Fruit fly (Drosophila melanogaster) S2 (cell line): ENCODE data around the gene Trpml.
"Not testable (repeated sequence)": the region's sequence is repeated elsewhere in the genome, so short reads cannot be mapped to it uniquely, and the experiment has no call there.

ENCODE experiments used
- CG8478 ChIP-seq: fragments of >200 bp; optimal IDR thresholded peaks from 2 replicates; lab custom pipeline; 2018
- CTCF ChIP-seq, 2 experiments: fragments of >200 bp; optimal IDR thresholded peaks; 2 replicates each; lab custom pipeline; 2018

Gene Trpml

dm6 chr3L:19718228-19718627, at the start of gene Trpml:
TSS of gene Trpml (minus strand) at chr3L:19718328.
- not testable (repeated sequence) for TF ChIP-seq CG8478 (lab: Kevin White, UChicago); CTCF (optimal IDR thresholded peaks at IDR 0.05; lab: Kevin White, UChicago)

- not testable (repeated sequence) for TF ChIP-seq CTCF (optimal IDR thresholded peaks at IDR 0.05; lab: Kevin White, UChicago); CG8478 (lab: Kevin White, UChicago)
These were observed 42.0 kb upstream of the Trpml start, which contains the start of gene Vtld for dm6 chr3L:19760109-19760508. TSS of gene Vtld (plus strand) at chr3L:19760409.

DNA sequence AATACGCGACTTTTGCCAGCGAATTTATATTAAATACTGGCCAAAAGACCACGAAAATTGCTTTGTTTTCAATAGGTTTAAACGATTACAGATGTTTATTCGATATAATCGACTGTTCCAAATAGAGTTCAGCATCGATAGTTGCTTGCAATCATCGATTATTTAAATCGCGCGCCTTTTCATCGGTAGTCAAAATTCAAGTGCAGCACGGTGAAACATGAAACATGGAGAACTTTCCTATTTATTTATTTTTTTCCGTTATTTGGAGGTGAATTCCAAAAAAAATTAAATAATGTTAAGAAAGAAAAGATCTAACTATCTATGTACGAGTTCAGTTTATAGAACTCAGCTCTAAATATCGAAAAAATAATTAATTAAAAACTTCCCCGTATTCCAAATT, 31.5 kb upstream of the Trpml start, which contains the start of gene CG42638:
Gene CG42638 (minus strand): TSS at position 101 of the 400 bp plus-strand sequence.
- not testable (repeated sequence) for TF ChIP-seq CG8478 (lab: Kevin White, UChicago); CTCF (optimal IDR thresholded peaks at IDR 0.05; lab: Kevin White, UChicago)

- not testable (repeated sequence) for TF ChIP-seq CG8478 (lab: Kevin White, UChicago); CTCF (optimal IDR thresholded peaks at IDR 0.05; lab: Kevin White, UChicago)
These were observed 10.6 kb upstream of the Trpml start, which contains the start of gene CG42529 for dm6 chr3L:19728694-19729093. TSS of gene CG42529 (plus strand) at chr3L:19728994.

DNA sequence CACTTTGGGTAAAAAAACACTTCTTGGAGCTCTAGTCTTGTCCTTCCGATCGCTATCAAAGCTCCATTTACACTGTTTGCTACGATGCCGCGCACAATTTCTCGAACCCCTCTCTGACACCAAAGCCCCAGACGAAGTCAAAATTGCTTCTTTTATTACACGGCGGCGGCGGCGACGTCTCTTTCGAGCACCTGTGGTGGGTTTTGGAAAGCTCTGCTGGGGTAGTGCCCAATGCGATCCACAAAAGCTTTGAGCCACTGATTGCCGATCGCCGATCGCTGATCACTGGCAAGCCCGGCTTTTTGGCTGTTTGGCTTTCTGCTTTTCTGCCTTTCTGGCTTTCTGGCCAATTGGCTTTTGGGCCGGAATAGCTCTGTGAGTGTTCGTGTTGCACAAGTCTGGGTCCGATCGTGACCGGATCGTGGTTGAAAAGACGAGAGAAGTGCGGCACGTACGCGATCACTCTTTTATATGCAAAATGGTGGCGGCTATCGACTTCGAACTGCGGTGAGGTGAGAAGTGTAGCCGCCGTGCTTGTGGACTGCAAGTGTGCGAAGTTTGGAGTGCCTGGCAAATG, 10.5 kb downstream of the Trpml start, which contains the start of gene serp:
Gene serp (minus strand): TSS at position 446 of the 577 bp plus-strand sequence.
- TF ChIP-seq CTCF (optimal IDR thresholded peaks at IDR 0.05; lab: Kevin White, UChicago) (no peak), CG8478 (lab: Kevin White, UChicago) (no peak)

DNA sequence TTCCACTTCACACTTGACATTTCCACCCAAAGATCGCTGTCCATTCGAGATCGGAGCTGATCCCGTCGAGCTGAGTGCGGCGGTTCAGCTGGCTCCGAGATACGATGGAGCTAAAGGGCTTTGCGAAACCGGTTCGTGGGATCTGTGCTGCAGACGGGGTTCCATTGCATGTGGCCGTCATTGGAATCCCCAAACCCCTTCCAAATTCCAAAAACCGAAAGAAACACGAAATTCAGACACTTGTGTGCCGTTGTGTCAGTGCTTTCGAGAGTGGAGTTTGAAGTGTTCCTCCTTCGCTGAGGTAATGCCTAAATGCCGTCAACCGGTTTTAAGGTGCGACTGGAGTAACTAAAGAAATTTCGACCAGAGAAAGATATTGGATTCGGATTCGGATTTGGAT, 13.3 kb downstream of the Trpml start:
- TF ChIP-seq CG8478 (lab: Kevin White, UChicago) = no peak
- TF ChIP-seq CTCF (optimal IDR thresholded peaks at IDR 0.05; lab: Kevin White, UChicago) = no peak

dm6 chr3L:19703323-19703722, 14.8 kb downstream of the Trpml start:
- no peak for TF ChIP-seq CTCF (optimal IDR thresholded peaks at IDR 0.05; lab: Kevin White, UChicago)
- TF ChIP-seq CG8478 (lab: Kevin White, UChicago) = no peak

DNA sequence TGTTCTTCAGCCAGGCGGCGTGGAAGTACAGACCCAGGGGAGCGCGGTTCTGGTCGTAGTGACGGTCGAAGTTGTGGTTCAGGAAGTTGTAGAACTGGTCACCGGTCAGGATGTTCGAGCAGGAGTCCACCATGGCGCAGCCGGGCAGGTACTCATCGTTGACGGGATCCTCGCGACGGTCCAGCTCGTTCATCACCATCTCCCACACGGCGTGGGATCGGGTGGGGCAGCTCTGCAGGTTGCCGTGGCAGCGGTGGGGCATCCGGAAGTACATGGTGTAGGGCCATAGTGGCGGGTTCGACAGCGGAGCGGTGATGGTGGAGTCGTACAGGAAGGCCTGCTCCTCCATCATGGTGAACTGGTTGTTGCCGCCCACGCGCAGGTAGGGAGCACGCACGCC, 16.5 kb downstream of the Trpml start:
- TF ChIP-seq CTCF (optimal IDR thresholded peaks at IDR 0.05; lab: Kevin White, UChicago) = no peak
- no peak for TF ChIP-seq CG8478 (lab: Kevin White, UChicago)

dm6 chr3L:19701106-19701505, 17.0 kb downstream of the Trpml start:
- TF ChIP-seq CG8478 (lab: Kevin White, UChicago) = no peak
- TF ChIP-seq CTCF (optimal IDR thresholded peaks at IDR 0.05; lab: Kevin White, UChicago) = no peak

dm6 chr3L:19700463-19700862, 17.7 kb downstream of the Trpml start:
- TF ChIP-seq CG8478 (lab: Kevin White, UChicago) = no peak
- no peak for TF ChIP-seq CTCF (optimal IDR thresholded peaks at IDR 0.05; lab: Kevin White, UChicago)

dm6 chr3L:19699651-19700050, 18.5 kb downstream of the Trpml start:
- TF ChIP-seq CG8478 (lab: Kevin White, UChicago) (no peak), CTCF (optimal IDR thresholded peaks at IDR 0.05; lab: Kevin White, UChicago) (no peak)

DNA sequence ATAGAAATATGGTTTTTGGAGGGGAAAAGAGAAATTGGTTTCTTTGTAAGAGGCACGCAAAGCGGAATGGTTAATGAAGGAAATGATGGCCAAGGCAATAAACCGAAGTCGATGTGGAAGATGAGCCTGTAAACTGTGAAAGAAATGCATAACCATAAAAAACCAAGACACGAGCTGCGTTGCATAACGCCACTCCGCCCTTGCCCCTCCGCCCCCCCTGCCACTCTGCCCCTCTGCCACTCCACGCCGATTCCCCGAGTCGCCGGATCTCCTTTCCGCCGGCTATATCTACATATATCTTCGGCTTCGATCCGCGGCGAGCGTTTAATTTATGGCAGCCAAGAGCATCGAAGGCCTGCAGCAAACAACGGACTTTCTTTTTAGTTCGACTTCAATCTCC, 19.5 kb downstream of the Trpml start:
- TF ChIP-seq CG8478 (lab: Kevin White, UChicago) (no peak), CTCF (optimal IDR thresholded peaks at IDR 0.05; lab: Kevin White, UChicago) (no peak)

DNA sequence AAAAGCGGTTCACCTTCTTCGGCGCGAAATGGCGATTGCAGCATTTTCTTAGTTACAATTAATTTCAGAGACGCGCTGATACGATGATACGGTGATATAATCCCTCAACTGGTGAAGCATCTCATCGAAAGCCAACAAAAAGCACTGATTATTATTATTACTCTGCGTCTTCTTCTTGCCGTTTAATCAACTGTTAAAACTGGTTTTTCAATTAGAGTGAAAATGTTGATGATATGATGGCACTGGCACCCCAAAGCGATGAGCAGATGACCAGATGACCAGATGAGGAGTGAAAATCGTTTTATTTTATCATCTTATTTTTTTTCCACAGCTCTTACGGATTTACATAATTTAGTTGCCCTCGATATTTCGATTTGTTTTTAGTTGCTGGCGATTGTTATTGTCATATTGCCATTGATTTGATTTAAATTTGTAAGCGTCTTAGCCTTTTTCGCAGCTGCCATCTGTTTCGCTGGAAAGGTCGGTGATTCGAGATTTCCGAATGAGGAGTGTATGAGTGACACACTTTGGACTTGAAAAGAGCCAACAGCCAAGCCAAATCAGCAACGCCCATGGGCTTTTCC, 20.6 kb downstream of the Trpml start:
- no peak for TF ChIP-seq CG8478 (lab: Kevin White, UChicago)
- TF ChIP-seq CTCF (optimal IDR thresholded peaks at IDR 0.05; lab: Kevin White, UChicago) = no peak

DNA sequence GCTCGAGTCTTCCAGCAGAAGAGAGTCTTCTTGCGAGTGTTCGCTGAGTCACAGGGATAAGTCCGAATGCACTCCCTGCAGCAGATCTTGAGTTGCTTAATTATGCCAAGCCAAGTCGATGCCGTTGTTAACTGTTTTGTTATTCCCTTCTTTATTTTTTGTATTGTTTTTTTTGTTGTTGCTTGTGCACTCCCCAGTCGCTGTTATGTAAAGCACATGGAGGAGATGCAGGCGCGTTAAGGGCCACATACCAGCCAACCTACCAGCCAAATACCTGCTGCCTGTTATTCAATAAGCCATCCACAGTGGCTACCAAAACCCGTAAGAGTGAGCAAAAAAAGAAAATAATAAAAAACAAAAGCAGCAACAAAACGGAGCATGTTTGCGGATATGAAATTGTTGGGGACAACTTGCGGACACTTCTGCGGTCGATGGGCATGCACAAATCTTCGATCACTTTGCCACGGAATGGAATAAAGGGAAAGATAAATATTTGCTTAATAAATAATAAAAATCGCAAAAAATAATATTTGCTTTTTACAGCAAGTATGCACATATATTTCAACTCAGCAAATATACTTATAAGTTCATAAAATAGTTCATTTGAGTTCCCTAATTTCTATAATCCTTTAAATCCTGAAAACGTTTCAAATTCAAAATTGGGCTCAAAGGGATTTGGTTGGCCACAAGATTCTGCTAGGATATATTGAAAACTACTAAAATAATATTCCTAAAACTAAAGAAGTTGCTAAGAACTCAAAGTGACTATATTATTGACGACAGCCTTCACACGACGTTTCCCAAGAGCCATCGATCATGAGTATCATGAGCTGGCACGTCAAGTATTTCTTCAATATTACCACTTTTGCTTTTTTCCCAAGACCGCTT, 21.8 kb downstream of the Trpml start:
- TF ChIP-seq CTCF (optimal IDR thresholded peaks at IDR 0.05; lab: Kevin White, UChicago) (no peak), CG8478 (lab: Kevin White, UChicago) (no peak)
